Worm (Caenorhabditis elegans) whole organism, L1 larva: ENCODE results near the gene trpa-1.
A peak's percentile ranks its signal among the peaks of the same experiment; 100 is the strongest.

Source experiments
- F16B12.6 ChIP-seq: fragments of 150-350 bp; optimal IDR thresholded peaks from 2 replicates; lab custom pipeline; 2014; ENCODE audit warnings: missing biosample characterization, missing genetic modification characterization
- Y116A8C.19 ChIP-seq: sonication (generic microtip); optimal IDR thresholded peaks from 2 replicates; lab custom pipeline; 2016; ENCODE audit warnings: missing compliant biosample characterization, missing genetic modification characterization, borderline replicate concordance
- aha-1 ChIP-seq: fragments of 150-350 bp; optimal IDR thresholded peaks from 2 replicates; lab custom pipeline; 2014; ENCODE audit warnings: missing biosample characterization, missing genetic modification characterization
- alr-1 ChIP-seq: fragments of 200-800 bp; sonication (Bioruptor generic); optimal IDR thresholded peaks from 2 replicates; lab custom pipeline; 2018; ENCODE audit warnings: borderline replicate concordance, mild to moderate bottlenecking, missing genetic modification characterization, missing compliant biosample characterization
- aly-2 ChIP-seq: fragments of 150-350 bp; optimal IDR thresholded peaks from 2 replicates; lab custom pipeline; 2014; ENCODE audit warnings: missing biosample characterization, missing genetic modification characterization
- ama-1 ChIP-seq: fragments of 150-350 bp; optimal IDR thresholded peaks from 2 replicates; lab custom pipeline; 2014
- blmp-1 ChIP-seq: fragments of 150-350 bp; optimal IDR thresholded peaks from 2 replicates; lab custom pipeline; 2014; ENCODE audit warnings: missing biosample characterization, missing genetic modification characterization
- ceh-63 ChIP-seq: fragments of 200-800 bp; sonication (Bioruptor generic); optimal IDR thresholded peaks from 2 replicates; lab custom pipeline; 2018; ENCODE audit warnings: mild to moderate bottlenecking, missing genetic modification characterization, missing compliant biosample characterization
- ceh-82 ChIP-seq, 3 experiments: fragments of 150-350 bp in 1 of 3; sonication (generic microtip) in 2 of 3; optimal IDR thresholded peaks; 2 replicates each; lab custom pipeline; 2014 to 2017; ENCODE audit warnings: missing biosample characterization in 3 of 3, missing genetic modification characterization in 3 of 3
- dpl-1 ChIP-seq, 3 experiments: fragments of 150-350 bp in 2 of 3; sonication (generic microtip) in 1 of 3; optimal IDR thresholded peaks; 2 replicates each; lab custom pipeline; 2014 to 2017; ENCODE audit warnings: missing biosample characterization in 3 of 3, missing genetic modification characterization in 3 of 3, missing genetic modification reagents in 3 of 3
- dsc-1 ChIP-seq: sonication (generic microtip); optimal IDR thresholded peaks from 2 replicates; lab custom pipeline; 2016; ENCODE audit warnings: mild to moderate bottlenecking, missing genetic modification characterization, missing compliant biosample characterization
- efl-1 ChIP-seq, 4 experiments: fragments of 150-350 bp; optimal IDR thresholded peaks in 3 of 4; peaks in 1 of 4; 1 replicate in 1 of 4; 2 replicates in 3 of 4; lab custom pipeline; 2014; ENCODE audit warnings: missing biosample characterization in 2 of 4, missing genetic modification characterization in 2 of 4, missing genetic modification reagents in 2 of 4
- elt-2 ChIP-seq: sonication (generic microtip); optimal IDR thresholded peaks from 2 replicates; lab custom pipeline; 2016; ENCODE audit warnings: missing genetic modification characterization, mild to moderate bottlenecking, inconsistent platforms, missing compliant biosample characterization, missing genetic modification reagents
- ets-5 ChIP-seq: fragments of 200-800 bp; sonication (Bioruptor generic); IDR thresholded peaks from 2 replicates; pipeline ENCODE4 v1.3.6; 2022; ENCODE audit warnings: missing genetic modification characterization, missing compliant biosample characterization
- fkh-10 ChIP-seq: sonication (generic microtip); optimal IDR thresholded peaks from 2 replicates; lab custom pipeline; 2017; ENCODE audit warnings: missing biosample characterization, missing genetic modification reagents, missing genetic modification characterization
- fkh-4 ChIP-seq: sonication (generic microtip); optimal IDR thresholded peaks from 2 replicates; lab custom pipeline; 2016; ENCODE audit warnings: missing compliant biosample characterization, missing genetic modification characterization, borderline replicate concordance
- hlh-17 ChIP-seq: fragments of 200-800 bp; sonication (Bioruptor generic); optimal IDR thresholded peaks from 2 replicates; lab custom pipeline; 2018; ENCODE audit warnings: missing genetic modification characterization, mild to moderate bottlenecking, missing compliant biosample characterization, moderate library complexity, borderline replicate concordance
- irx-1 ChIP-seq: sonication (generic microtip); optimal IDR thresholded peaks from 2 replicates; lab custom pipeline; 2016; ENCODE audit warnings: missing genetic modification characterization, missing compliant biosample characterization
- lin-13 ChIP-seq: fragments of 150-350 bp; optimal IDR thresholded peaks from 2 replicates; lab custom pipeline; 2014; ENCODE audit warnings: missing biosample characterization, missing genetic modification reagents, missing genetic modification characterization
- lin-14 ChIP-seq: fragments of 200-800 bp; sonication (Bioruptor generic); optimal IDR thresholded peaks from 2 replicates; lab custom pipeline; 2018; ENCODE audit warnings: mild to moderate bottlenecking, missing genetic modification characterization, moderate library complexity, missing compliant biosample characterization
- lin-35 ChIP-seq, 2 experiments: fragments of 150-350 bp; optimal IDR thresholded peaks; 2 replicates each; lab custom pipeline; 2014; ENCODE audit warnings: missing biosample characterization in 2 of 2, missing genetic modification characterization in 2 of 2, missing genetic modification reagents in 2 of 2
- lin-39 ChIP-seq: fragments of 150-350 bp; optimal IDR thresholded peaks from 2 replicates; lab custom pipeline; 2014; ENCODE audit warnings: missing biosample characterization, missing genetic modification reagents, missing genetic modification characterization
- lir-3 ChIP-seq: sonication (generic microtip); optimal IDR thresholded peaks from 2 replicates; lab custom pipeline; 2016; ENCODE audit warnings: mild to moderate bottlenecking, missing genetic modification characterization, moderate library complexity, missing compliant biosample characterization; ENCODE audit not compliant: poor library complexity
- lsy-2 ChIP-seq, 2 experiments: fragments of 150-350 bp; optimal IDR thresholded peaks; 2 replicates each; lab custom pipeline; 2014; ENCODE audit warnings: missing biosample characterization in 2 of 2, missing genetic modification characterization in 2 of 2
- mdl-1 ChIP-seq, 2 experiments: fragments of 150-350 bp; optimal IDR thresholded peaks; 2 replicates each; lab custom pipeline; 2014 to 2017; ENCODE audit warnings: missing biosample characterization in 2 of 2, missing genetic modification characterization in 2 of 2, inconsistent platforms in 1 of 2
- mef-2 ChIP-seq: fragments of 150-350 bp; optimal IDR thresholded peaks from 2 replicates; lab custom pipeline; 2014; ENCODE audit warnings: missing biosample characterization, missing genetic modification characterization
- mep-1 ChIP-seq: fragments of 150-350 bp; optimal IDR thresholded peaks from 2 replicates; lab custom pipeline; 2014; ENCODE audit warnings: missing biosample characterization, missing genetic modification characterization
- nhr-20 ChIP-seq: sonication (generic microtip); optimal IDR thresholded peaks from 2 replicates; lab custom pipeline; 2016; ENCODE audit warnings: mild to moderate bottlenecking, missing genetic modification characterization, missing compliant biosample characterization
- nhr-237 ChIP-seq: fragments of 150-350 bp; optimal IDR thresholded peaks from 2 replicates; lab custom pipeline; 2014; ENCODE audit warnings: missing biosample characterization, missing genetic modification characterization
- nhr-71 ChIP-seq: sonication (generic microtip); optimal IDR thresholded peaks from 2 replicates; lab custom pipeline; 2016; ENCODE audit warnings: mild to moderate bottlenecking, missing genetic modification characterization, moderate library complexity, missing compliant biosample characterization
- nhr-77 ChIP-seq: fragments of 150-350 bp; optimal IDR thresholded peaks from 2 replicates; lab custom pipeline; 2014; ENCODE audit warnings: missing biosample characterization, missing genetic modification characterization
- nhr-84 ChIP-seq: sonication (generic microtip); optimal IDR thresholded peaks from 2 replicates; lab custom pipeline; 2017; ENCODE audit warnings: missing biosample characterization, missing genetic modification characterization
- nhr-85 ChIP-seq: sonication (generic microtip); peaks from one replicate; lab custom pipeline; 2016; ENCODE audit warnings: missing genetic modification characterization, inconsistent platforms, missing compliant biosample characterization
- nhr-90 ChIP-seq: sonication (generic microtip); optimal IDR thresholded peaks from 2 replicates; lab custom pipeline; 2016; ENCODE audit warnings: mild to moderate bottlenecking, missing genetic modification characterization, missing compliant biosample characterization; ENCODE audit not compliant: poor library complexity
- pax-3 ChIP-seq: fragments of 200-800 bp; sonication (Bioruptor generic); optimal IDR thresholded peaks from 2 replicates; lab custom pipeline; 2018; ENCODE audit warnings: mild to moderate bottlenecking, missing genetic modification characterization, moderate library complexity, missing compliant biosample characterization
- sox-4 ChIP-seq: sonication (generic microtip); optimal IDR thresholded peaks from 2 replicates; lab custom pipeline; 2016; ENCODE audit warnings: missing genetic modification characterization, missing compliant biosample characterization
- tbx-2 ChIP-seq: sonication (generic microtip); optimal IDR thresholded peaks from 2 replicates; lab custom pipeline; 2016; ENCODE audit warnings: missing genetic modification characterization, missing compliant biosample characterization
- unc-62 ChIP-seq: fragments of 150-350 bp; optimal IDR thresholded peaks from 2 replicates; lab custom pipeline; 2014; ENCODE audit warnings: missing biosample characterization, missing genetic modification reagents, missing genetic modification characterization
- unc-86 ChIP-seq: sonication (generic microtip); optimal IDR thresholded peaks from 2 replicates; lab custom pipeline; 2016; ENCODE audit warnings: missing genetic modification characterization, missing compliant biosample characterization
- unc-98 ChIP-seq: fragments of 200-800 bp; sonication (Bioruptor generic); IDR thresholded peaks from 2 replicates; pipeline ENCODE4 v1.3.6; 2022; ENCODE audit warnings: missing genetic modification characterization, missing compliant biosample characterization
- vab-15 ChIP-seq: sonication (generic microtip); optimal IDR thresholded peaks from 2 replicates; lab custom pipeline; 2017; ENCODE audit warnings: missing genotype, mild to moderate bottlenecking, missing genetic modification characterization, missing compliant biosample characterization
- zip-4 ChIP-seq: fragments of 200-800 bp; sonication (Bioruptor generic); optimal IDR thresholded peaks from 2 replicates; lab custom pipeline; 2018; ENCODE audit warnings: mild to moderate bottlenecking, missing genetic modification characterization, moderate library complexity, missing compliant biosample characterization
- ztf-11 ChIP-seq, 2 experiments: sonication (generic microtip); optimal IDR thresholded peaks; 2 replicates each; lab custom pipeline; 2016 to 2017; ENCODE audit warnings: missing genetic modification characterization in 2 of 2, missing biosample characterization in 1 of 2, missing compliant biosample characterization in 1 of 2

Gene trpa-1

ce11 chrIV:11864226-11864625 is at the start of gene trpa-1:
Gene trpa-1 (plus strand): TSS chrIV:11864526.
- TF ChIP-seq tbx-2 (tag; lab: Kevin White, UChicago) (no peak), ceh-63 (no peak)

- TF ChIP-seq lsy-2 (tag; optimal IDR thresholded peaks at IDR 0.05; lab: Kevin White, UChicago) (peak in 1 of 2 experiments; percentile 22), mef-2 (tag; lab: Kevin White, UChicago) (no peak), sox-4 (tag; lab: Kevin White, UChicago) (peak; percentile 13), ets-5 (GFP tag; lab: Robert Waterston, UW) (no peak), mep-1 (tag; lab: Kevin White, UChicago) (no peak), zip-4 (GFP tag; lab: Kevin White, UChicago) (no peak), nhr-85 (tag; lab: Kevin White, UChicago) (peak; percentile 50), nhr-20 (tag; lab: Kevin White, UChicago) (no peak), fkh-4 (no peak), pax-3 (tag; lab: Kevin White, UChicago) (peak; percentile 22), nhr-237 (tag; lab: Kevin White, UChicago) (no peak), efl-1 (optimal IDR thresholded peaks at IDR 0.05; lab: Kevin White, UChicago) (no peak), efl-1 (GFP tag; optimal IDR thresholded peaks at IDR 0.05 in 1 of 2; lab: Kevin White, UChicago) (peak in 1 of 2 experiments; percentile 67), nhr-71 (tag; lab: Kevin White, UChicago) (peak; percentile 22), tbx-2 (tag; lab: Kevin White, UChicago) (no peak), lin-35 (GFP tag; optimal IDR thresholded peaks at IDR 0.05; lab: Kevin White, UChicago) (no peak), unc-86 (no peak), elt-2 (tag; lab: Kevin White, UChicago) (no peak), nhr-90 (tag; lab: Kevin White, UChicago) (peak; percentile 27), Y116A8C.19 (tag; lab: Kevin White, UChicago) (no peak), ztf-11 (tag; optimal IDR thresholded peaks at IDR 0.05; lab: Kevin White, UChicago) (no peak), aly-2 (tag; lab: Kevin White, UChicago) (no peak), irx-1 (tag; lab: Kevin White, UChicago) (no peak), ama-1 (lab: Kevin White, UChicago) (peak; percentile 81)
- TF ChIP-seq, all 84 proteins: peak for 8
Observed at ce11 chrIV:11820067-11820913, 44.0 kb upstream of the trpa-1 start.

- TF ChIP-seq nhr-77 (tag; lab: Kevin White, UChicago) (no peak), lin-39 (tag; lab: Kevin White, UChicago) (no peak), blmp-1 (tag; lab: Kevin White, UChicago) (no peak), lin-35 (GFP tag; optimal IDR thresholded peaks at IDR 0.05; lab: Kevin White, UChicago) (peak; percentile 63 to 71), nhr-237 (tag; lab: Kevin White, UChicago) (no peak), dpl-1 (GFP tag; optimal IDR thresholded peaks at IDR 0.05; lab: Kevin White, UChicago) (peak; percentile 49 to 59 (median 56)), hlh-17 (GFP tag; lab: Kevin White, UChicago) (no peak), unc-62 (no peak), nhr-85 (tag; lab: Kevin White, UChicago) (peak; percentile 68), fkh-10 (GFP tag; lab: Kevin White, UChicago) (peak; percentile 70), mef-2 (tag; lab: Kevin White, UChicago) (peak; percentile 0), ceh-82 (tag; optimal IDR thresholded peaks at IDR 0.05; lab: Kevin White, UChicago) (peak; percentile 49 to 72 (median 69)), nhr-20 (tag; lab: Kevin White, UChicago) (peak; percentile 67), lin-14 (peak; percentile 93), mep-1 (tag; lab: Kevin White, UChicago) (peak; percentile 58), mdl-1 (tag; optimal IDR thresholded peaks at IDR 0.05; lab: Kevin White, UChicago) (peak in 1 of 2 experiments; percentile 88), unc-98 (GFP tag; lab: Robert Waterston, UW) (no peak), nhr-84 (no peak), aha-1 (tag; lab: Kevin White, UChicago) (no peak), irx-1 (tag; lab: Kevin White, UChicago) (peak; percentile 31), pax-3 (tag; lab: Kevin White, UChicago) (no peak), F16B12.6 (tag; lab: Kevin White, UChicago) (no peak), alr-1 (no peak), vab-15 (no peak), lir-3 (peak; percentile 51), ets-5 (GFP tag; lab: Robert Waterston, UW) (no peak), lin-13 (GFP tag; lab: Kevin White, UChicago) (peak; percentile 9), dsc-1 (peak; percentile 57)
Observed at ce11 chrIV:11821591-11822361, 42.5 kb upstream of the trpa-1 start, which contains the start of the genes par-5 and M117.3. Gene par-5 (minus strand): TSS chrIV:11821924. Gene M117.3 (plus strand): TSS chrIV:11822206.
